Worm (Caenorhabditis elegans): ENCODE data around the gene str-8.
A peak's percentile ranks its signal among the peaks of the same experiment; 100 is the strongest.
"Not testable (repeated sequence)": the region's sequence is repeated elsewhere in the genome, so short reads cannot be mapped to it uniquely, and the experiment has no call there.

The str-8 gene

ce11 chrV:15752941-15753340, 1.9 kb upstream of the str-8 start, which contains the start of gene str-5:
Gene str-5, plus strand, starts transcription at chrV:15753241.
- not testable (repeated sequence) for TF ChIP-seq ref-2, ahr-1, pax-1 (tag; optimal IDR thresholded peaks at IDR 0.05)

- TF ChIP-seq tbx-7 (tag; optimal IDR thresholded peaks at IDR 0.05), result no peak
- no peak for TF ChIP-seq ref-2 (tag; optimal IDR thresholded peaks at IDR 0.05)
- TF ChIP-seq ceh-31 (tag; optimal IDR thresholded peaks at IDR 0.05), result no peak
- no peak for TF ChIP-seq F13H6.1 (tag; optimal IDR thresholded peaks at IDR 0.05)
- TF ChIP-seq ets-4 (tag; optimal IDR thresholded peaks at IDR 0.05), result no peak
- no peak for TF ChIP-seq elt-4 (tag; optimal IDR thresholded peaks at IDR 0.05)
- TF ChIP-seq hlh-6 (tag; optimal IDR thresholded peaks at IDR 0.05), result no peak
- no peak for TF ChIP-seq ceh-34 (tag; optimal IDR thresholded peaks at IDR 0.05)
- TF ChIP-seq ztf-16 (tag; optimal IDR thresholded peaks at IDR 0.05), result no peak
- no peak for TF ChIP-seq K02D7.2 (tag; optimal IDR thresholded peaks at IDR 0.05)
- TF ChIP-seq nfya-1 (tag; optimal IDR thresholded peaks at IDR 0.05), result no peak
- TF ChIP-seq ahr-1 (tag; optimal IDR thresholded peaks at IDR 0.05), result no peak
- TF ChIP-seq unc-3 (GFP tag; conservative IDR thresholded peaks at IDR 0.05), result no peak
- no peak for TF ChIP-seq unc-3 (tag; optimal IDR thresholded peaks at IDR 0.05)
- TF ChIP-seq ceh-18 (tag; optimal IDR thresholded peaks at IDR 0.05), result no peak
- TF ChIP-seq C08G9.2 (tag; optimal IDR thresholded peaks at IDR 0.05), result no peak
- no peak for TF ChIP-seq ceh-2 (tag; optimal IDR thresholded peaks at IDR 0.05)
- no peak for TF ChIP-seq pax-1 (tag; optimal IDR thresholded peaks at IDR 0.05)
These were observed 2.8 kb downstream of the str-8 start for ce11 chrV:15757645-15758044.

- TF ChIP-seq elt-4 (tag; optimal IDR thresholded peaks at IDR 0.05), result no peak
- TF ChIP-seq sdc-2 (tag; optimal IDR thresholded peaks at IDR 0.05), result no peak
- no peak for TF ChIP-seq dve-1 (tag; optimal IDR thresholded peaks at IDR 0.05)
- TF ChIP-seq ahr-1 (tag; optimal IDR thresholded peaks at IDR 0.05), result no peak
- TF ChIP-seq hlh-8 (tag; optimal IDR thresholded peaks at IDR 0.05), result no peak
- TF ChIP-seq ceh-31 (tag; optimal IDR thresholded peaks at IDR 0.05), result no peak
- no peak for TF ChIP-seq unc-55 (GFP tag; optimal IDR thresholded peaks at IDR 0.05)
These were observed 3.6 kb downstream of the str-8 start, which contains the start of gene str-9 for ce11 chrV:15758449-15758848. Gene str-9, plus strand, starts transcription at chrV:15758749.

ce11 chrV:15766122-15766594, 11.3 kb downstream of the str-8 start, which contains the start of the genes haf-3 and F57A10.2:
Gene haf-3, minus strand, starts transcription at chrV:15766172.
Gene F57A10.2, plus strand, starts transcription at chrV:15766575.
- TF ChIP-seq gmeb-2 (tag; optimal IDR thresholded peaks at IDR 0.05) (peak; percentile 8), hlh-15 (tag; optimal IDR thresholded peaks at IDR 0.05) (no peak), unc-3 (GFP tag; conservative IDR thresholded peaks at IDR 0.05) (no peak), unc-3 (tag; optimal IDR thresholded peaks at IDR 0.05) (peak; percentile 13), nhr-11 (tag; optimal IDR thresholded peaks at IDR 0.05) (no peak), ceh-18 (tag; optimal IDR thresholded peaks at IDR 0.05) (peak; percentile 32), Y22D7AL.16 (tag; optimal IDR thresholded peaks at IDR 0.05) (no peak), ttx-3 (tag; optimal IDR thresholded peaks at IDR 0.05) (peak; percentile 2), ceh-22 (tag; optimal IDR thresholded peaks at IDR 0.05) (no peak), ceh-34 (tag; optimal IDR thresholded peaks at IDR 0.05) (peak; percentile 4), hlh-6 (tag; optimal IDR thresholded peaks at IDR 0.05) (no peak), fax-1 (tag; optimal IDR thresholded peaks at IDR 0.05) (no peak), ets-4 (tag; optimal IDR thresholded peaks at IDR 0.05) (peak; percentile 1), unc-86 (tag; optimal IDR thresholded peaks at IDR 0.05) (peak; percentile 46), nfya-1 (tag; optimal IDR thresholded peaks at IDR 0.05) (peak; percentile 77), elt-2 (tag; optimal IDR thresholded peaks at IDR 0.05) (peak; percentile 54), dve-1 (tag; optimal IDR thresholded peaks at IDR 0.05) (peak; percentile 52), lin-11 (tag; optimal IDR thresholded peaks at IDR 0.05) (peak; percentile 10), ztf-16 (tag; optimal IDR thresholded peaks at IDR 0.05) (peak; percentile 10), pat-9 (tag; optimal IDR thresholded peaks at IDR 0.05) (peak; percentile 14), unc-55 (GFP tag; optimal IDR thresholded peaks at IDR 0.05) (peak; percentile 39), unc-42 (tag; optimal IDR thresholded peaks at IDR 0.05) (peak; percentile 76), hlh-30 (tag; optimal IDR thresholded peaks at IDR 0.05; ENCODE audit: insufficient read depth) (peak; percentile 7), K02D7.2 (tag; optimal IDR thresholded peaks at IDR 0.05) (no peak), fkh-10 (GFP tag; optimal IDR thresholded peaks at IDR 0.05) (no peak), npax-4 (tag; optimal IDR thresholded peaks at IDR 0.05) (no peak), ceh-30 (tag; optimal IDR thresholded peaks at IDR 0.05) (peak; percentile 84)
